Fruit fly (Drosophila melanogaster) whole organism, prepupa: Measurements from ENCODE around the gene CG17118.

Experiments used
- Blimp-1 ChIP-seq: fragments of 200-800 bp; sonication (Bioruptor generic); optimal IDR thresholded peaks from 3 replicates; lab custom pipeline; 2017; ENCODE audit warnings: missing biosample characterization, missing genetic modification characterization, mild to moderate bottlenecking, moderate library complexity, missing genetic modification reagents
- CG10631 ChIP-seq: fragments of 200-800 bp; sonication (Bioruptor generic); optimal IDR thresholded peaks from 2 replicates; lab custom pipeline; 2016; ENCODE audit warnings: missing biosample characterization, missing genetic modification characterization
- CG10669 ChIP-seq: fragments of 200-800 bp; sonication (Bioruptor generic); optimal IDR thresholded peaks from 3 replicates; lab custom pipeline; 2018; ENCODE audit warnings: missing biosample characterization, mild to moderate bottlenecking, missing genetic modification characterization, moderate library complexity
- CG11762 ChIP-seq: fragments of 200-800 bp; sonication (Bioruptor generic); optimal IDR thresholded peaks from 3 replicates; lab custom pipeline; 2016; ENCODE audit warnings: missing biosample characterization, missing genetic modification characterization; ENCODE audit not compliant: insufficient read depth
- CG15336 ChIP-seq: fragments of 200-800 bp; sonication (Bioruptor generic); IDR thresholded peaks from 2 replicates; pipeline ENCODE4 v1.3.6; 2022; ENCODE audit warnings: missing biosample characterization, missing genetic modification characterization
- CG1621 ChIP-seq: fragments of 200-800 bp; sonication (Bioruptor generic); optimal IDR thresholded peaks from 3 replicates; lab custom pipeline; 2018; ENCODE audit warnings: missing biosample characterization, mild to moderate bottlenecking, missing genetic modification characterization
- CG16779 ChIP-seq: fragments of 200-800 bp; sonication (Bioruptor generic); optimal IDR thresholded peaks from 3 replicates; lab custom pipeline; 2017; ENCODE audit warnings: missing biosample characterization, mild to moderate bottlenecking, missing genetic modification characterization
- CG32006 ChIP-seq: fragments of 200-800 bp; sonication (Bioruptor generic); optimal IDR thresholded peaks from 3 replicates; lab custom pipeline; 2017; ENCODE audit warnings: missing biosample characterization, mild to moderate bottlenecking, missing genetic modification characterization
- CG3919 ChIP-seq: fragments of 200-800 bp; sonication (Bioruptor generic); optimal IDR thresholded peaks from 3 replicates; lab custom pipeline; 2016; ENCODE audit warnings: missing biosample characterization, missing genetic modification characterization
- CG4318 ChIP-seq: fragments of 200-800 bp; sonication (Bioruptor generic); optimal IDR thresholded peaks from 3 replicates; lab custom pipeline; 2017; ENCODE audit warnings: missing biosample characterization, mild to moderate bottlenecking, missing genetic modification characterization
- CG6276 ChIP-seq: fragments of 200-800 bp; sonication (Bioruptor generic); optimal IDR thresholded peaks from 2 replicates; lab custom pipeline; 2017; ENCODE audit warnings: missing biosample characterization, mild to moderate bottlenecking, missing genetic modification characterization
- CG6792 ChIP-seq: fragments of 200-800 bp; sonication (Bioruptor generic); optimal IDR thresholded peaks from 3 replicates; lab custom pipeline; 2016; ENCODE audit warnings: missing biosample characterization, missing genetic modification characterization
- CG6854 ChIP-seq: fragments of 200-800 bp; sonication (Bioruptor generic); optimal IDR thresholded peaks from 2 replicates; lab custom pipeline; 2017; ENCODE audit warnings: missing biosample characterization, mild to moderate bottlenecking, missing genetic modification characterization
- CG7368 ChIP-seq: fragments of 200-800 bp; sonication (Bioruptor generic); optimal IDR thresholded peaks from 3 replicates; lab custom pipeline; 2016; ENCODE audit warnings: missing biosample characterization, missing genetic modification characterization
- CG8119 ChIP-seq: fragments of 200-800 bp; sonication (Bioruptor generic); IDR thresholded peaks from 3 replicates; pipeline ENCODE4 v1.3.6; 2022; ENCODE audit warnings: missing biosample characterization, missing genetic modification characterization
- CG9139 ChIP-seq: fragments of 200-800 bp; sonication (Bioruptor generic); optimal IDR thresholded peaks from 3 replicates; lab custom pipeline; 2017; ENCODE audit warnings: missing biosample characterization, mild to moderate bottlenecking, missing genetic modification characterization
- Eip78C ChIP-seq: fragments of 200-800 bp; sonication (Bioruptor generic); peaks from one replicate; lab custom pipeline; 2016; ENCODE audit warnings: missing biosample characterization, missing genetic modification characterization
- Ets21C ChIP-seq: fragments of 200-800 bp; sonication (Bioruptor generic); optimal IDR thresholded peaks from 3 replicates; lab custom pipeline; 2016; ENCODE audit warnings: missing biosample characterization, missing genetic modification characterization
- Hr38 ChIP-seq: sonication (Bioruptor generic); optimal IDR thresholded peaks from 2 replicates; lab custom pipeline; 2016; ENCODE audit warnings: missing biosample characterization, missing genetic modification characterization
- Hr39 ChIP-seq: fragments of 200-800 bp; sonication (Bioruptor generic); optimal IDR thresholded peaks from 2 replicates; lab custom pipeline; 2016; ENCODE audit warnings: missing biosample characterization, missing genetic modification characterization
- Hr4 ChIP-seq: fragments of 200-800 bp; sonication (Bioruptor generic); optimal IDR thresholded peaks from 3 replicates; lab custom pipeline; 2016; ENCODE audit warnings: missing biosample characterization, missing genetic modification characterization
- Lpt ChIP-seq: fragments of 200-800 bp; sonication (Bioruptor generic); optimal IDR thresholded peaks from 3 replicates; lab custom pipeline; 2016; ENCODE audit warnings: missing biosample characterization, missing genetic modification characterization
- Met ChIP-seq: fragments of 200-800 bp; sonication (Bioruptor generic); optimal IDR thresholded peaks from 3 replicates; lab custom pipeline; 2016; ENCODE audit warnings: missing biosample characterization, missing genetic modification characterization
- Smox ChIP-seq: fragments of 200-800 bp; sonication (Bioruptor generic); optimal IDR thresholded peaks from 3 replicates; lab custom pipeline; 2016; ENCODE audit warnings: missing biosample characterization, missing genetic modification characterization
- Sox102F ChIP-seq: fragments of 200-800 bp; sonication (Bioruptor generic); optimal IDR thresholded peaks from 2 replicates; lab custom pipeline; 2016; ENCODE audit warnings: missing biosample characterization, mild to moderate bottlenecking, missing genetic modification characterization
- Sox14 ChIP-seq: fragments of 200-800 bp; sonication (Bioruptor generic); optimal IDR thresholded peaks from 3 replicates; lab custom pipeline; 2016; ENCODE audit warnings: missing biosample characterization, missing genetic modification characterization
- Sox15 ChIP-seq: fragments of 200-800 bp; sonication (Bioruptor generic); optimal IDR thresholded peaks from 3 replicates; lab custom pipeline; 2016; ENCODE audit warnings: missing biosample characterization, missing genetic modification characterization
- acj6 ChIP-seq: fragments of 200-800 bp; sonication (Bioruptor generic); optimal IDR thresholded peaks from 3 replicates; lab custom pipeline; 2016; ENCODE audit warnings: missing biosample characterization, missing genetic modification characterization
- cyc ChIP-seq: fragments of 200-800 bp; sonication (Bioruptor generic); optimal IDR thresholded peaks from 3 replicates; lab custom pipeline; 2016; ENCODE audit warnings: missing biosample characterization, missing genetic modification characterization
- dac ChIP-seq: fragments of 200-800 bp; sonication (Bioruptor generic); optimal IDR thresholded peaks from 2 replicates; lab custom pipeline; 2017; ENCODE audit warnings: missing biosample characterization, mild to moderate bottlenecking, missing genetic modification characterization
- dsx ChIP-seq: fragments of 200-800 bp; optimal IDR thresholded peaks from 3 replicates; lab custom pipeline; 2019; ENCODE audit warnings: missing biosample characterization, mild to moderate bottlenecking, missing genetic modification characterization, moderate library complexity; ENCODE audit not compliant: poor library complexity, severe bottlenecking
- esn ChIP-seq: fragments of 200-800 bp; sonication (Bioruptor generic); optimal IDR thresholded peaks from 2 replicates; lab custom pipeline; 2016; ENCODE audit warnings: missing biosample characterization, mild to moderate bottlenecking, missing genetic modification characterization, moderate library complexity
- fd59A ChIP-seq: fragments of 200-800 bp; sonication (Bioruptor generic); optimal IDR thresholded peaks from 2 replicates; lab custom pipeline; 2017; ENCODE audit warnings: missing biosample characterization, mild to moderate bottlenecking, missing genetic modification characterization, missing genetic modification reagents
- fd85E ChIP-seq: fragments of 200-800 bp; sonication (Bioruptor generic); optimal IDR thresholded peaks from 3 replicates; lab custom pipeline; 2016; ENCODE audit warnings: missing biosample characterization, missing genetic modification characterization
- fkh ChIP-seq: fragments of 200-800 bp; sonication (Bioruptor generic); optimal IDR thresholded peaks from 3 replicates; lab custom pipeline; 2017; ENCODE audit warnings: missing biosample characterization, mild to moderate bottlenecking, missing genetic modification characterization, moderate library complexity
- salr ChIP-seq, 2 experiments: fragments of 200-800 bp; sonication (Bioruptor generic); optimal IDR thresholded peaks; 3 replicates each; lab custom pipeline; 2016 to 2018; ENCODE audit warnings: missing biosample characterization in 2 of 2, missing genetic modification characterization in 2 of 2, mild to moderate bottlenecking in 1 of 2
- svp ChIP-seq: fragments of 200-800 bp; sonication (Bioruptor generic); peaks from one replicate; lab custom pipeline; 2016; ENCODE audit warnings: missing biosample characterization, missing genetic modification characterization
- topi ChIP-seq: fragments of 200-800 bp; sonication (Bioruptor generic); optimal IDR thresholded peaks from 3 replicates; lab custom pipeline; 2016; ENCODE audit warnings: missing biosample characterization, missing genetic modification characterization
- vri ChIP-seq: fragments of 200-800 bp; sonication (Bioruptor generic); optimal IDR thresholded peaks from 3 replicates; lab custom pipeline; 2016; ENCODE audit warnings: missing biosample characterization, mild to moderate bottlenecking, missing genetic modification characterization

The CG17118 gene

DNA sequence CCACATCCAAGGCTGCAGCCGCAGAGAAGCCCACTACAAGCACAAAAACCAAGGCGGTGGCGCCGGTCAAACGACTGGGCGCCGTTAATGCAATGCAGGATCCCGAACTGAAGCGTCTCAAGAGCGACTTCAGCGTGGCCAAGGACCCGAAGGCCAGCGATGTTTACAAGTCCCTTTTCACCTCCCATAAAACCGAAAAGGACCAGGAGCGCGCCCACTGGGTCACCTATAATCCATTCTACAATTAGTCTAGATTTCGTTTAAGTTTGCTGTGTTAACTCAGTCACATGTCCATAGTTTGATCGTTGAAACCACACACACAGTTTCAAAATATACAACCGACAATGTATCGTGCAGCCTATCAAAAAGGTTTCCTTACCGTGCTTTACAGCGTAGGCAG is at the start of gene CG17118:
Gene CG17118 (plus strand): TSS at position 301 of the 400 bp plus-strand sequence.
- TF ChIP-seq acj6 (GFP tag; lab: Kevin White, UChicago) (no peak), CG15336 (GFP tag; lab: Robert Waterston, UW) (no peak), Hr4 (GFP tag; lab: Kevin White, UChicago) (no peak), Smox (no peak), svp (GFP tag; lab: Kevin White, UChicago) (no peak), CG4318 (GFP tag; lab: Kevin White, UChicago) (no peak), salr (GFP tag; optimal IDR thresholded peaks at IDR 0.05; lab: Kevin White, UChicago) (no peak), fd85E (GFP tag; lab: Kevin White, UChicago) (no peak), fkh (GFP tag; lab: Kevin White, UChicago) (no peak), Sox102F (GFP tag; lab: Kevin White, UChicago) (no peak), CG10631 (no peak), CG11762 (GFP tag; lab: Kevin White, UChicago) (no peak)

DNA sequence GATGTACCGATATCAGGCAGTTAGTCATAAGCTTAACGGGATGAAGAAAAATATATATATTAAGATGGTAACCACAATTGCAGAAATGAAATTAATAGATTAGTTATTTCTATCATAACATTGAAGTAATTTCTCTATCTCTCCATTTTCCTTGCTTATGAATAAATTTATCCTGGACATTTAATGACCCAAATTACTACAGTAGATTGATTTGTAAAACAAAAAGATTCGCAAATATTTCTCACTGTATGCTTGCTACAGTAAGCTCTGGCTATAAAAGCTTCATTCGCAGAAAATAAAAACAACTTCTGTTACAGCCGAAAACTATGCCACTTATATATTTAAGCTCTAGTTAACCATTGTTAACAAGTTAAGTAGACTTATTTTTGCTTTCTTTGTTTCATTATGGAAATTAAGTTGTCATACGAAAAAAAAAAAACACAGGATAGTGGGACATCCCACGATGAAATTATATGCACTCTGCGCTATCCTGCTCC is 49.4 kb upstream of the CG17118 start, which contains the start of gene CG17105:
Gene CG17105 (plus strand): TSS at position 447 of the 497 bp plus-strand sequence.
- TF ChIP-seq fd59A (no peak), acj6 (GFP tag; lab: Kevin White, UChicago) (peak; percentile 0), Hr4 (GFP tag; lab: Kevin White, UChicago) (peak; percentile 48), fd85E (GFP tag; lab: Kevin White, UChicago) (no peak), dac (GFP tag; lab: Kevin White, UChicago) (no peak), fkh (GFP tag; lab: Kevin White, UChicago) (no peak), CG7368 (GFP tag; lab: Kevin White, UChicago) (no peak), CG32006 (GFP tag; lab: Kevin White, UChicago) (peak; percentile 29), Ets21C (no peak), Lpt (GFP tag; lab: Kevin White, UChicago) (no peak), CG3919 (peak; percentile 26), CG8119 (GFP tag; lab: Robert Waterston, UW) (0 out of 3 replicates have a peak, but pooled peaks have one; percentile 18), CG15336 (GFP tag; lab: Robert Waterston, UW) (peak; percentile 61), CG6792 (GFP tag; lab: Kevin White, UChicago) (no peak), Eip78C (GFP tag; lab: Kevin White, UChicago) (peak; percentile 69), dsx (GFP tag; lab: Kevin White, UChicago) (no peak), CG4318 (GFP tag; lab: Kevin White, UChicago) (no peak), Smox (no peak), CG6854 (GFP tag; lab: Kevin White, UChicago) (no peak), Sox14 (GFP tag; lab: Kevin White, UChicago) (no peak), Hr38 (GFP tag; lab: Kevin White, UChicago) (no peak)
- TF ChIP-seq, all 60 proteins: peak for 7

- TF ChIP-seq CG10669 (GFP tag; lab: Kevin White, UChicago) (no peak), Hr38 (GFP tag; lab: Kevin White, UChicago) (no peak), fkh (GFP tag; lab: Kevin White, UChicago) (no peak), Blimp-1 (GFP tag; lab: Kevin White, UChicago) (no peak), Sox15 (GFP tag; lab: Kevin White, UChicago) (no peak), vri (no peak), CG9139 (GFP tag; lab: Kevin White, UChicago) (no peak), CG32006 (GFP tag; lab: Kevin White, UChicago) (no peak)
Observed at dm6 chr2L:10681602-10682001, 48.5 kb upstream of the CG17118 start, which contains the start of gene CG17107. TSS of gene CG17107 (plus strand) at chr2L:10681902.

dm6 chr2L:10682197-10682596 is 47.9 kb upstream of the CG17118 start:
- TF ChIP-seq Sox15 (GFP tag; lab: Kevin White, UChicago) (no peak), topi (GFP tag; lab: Kevin White, UChicago) (no peak), CG1621 (no peak), svp (GFP tag; lab: Kevin White, UChicago) (no peak), esn (no peak), CG16779 (tag; lab: Kevin White, UChicago) (no peak), Hr39 (no peak), Met (GFP tag; lab: Kevin White, UChicago) (no peak), Sox14 (GFP tag; lab: Kevin White, UChicago) (no peak), CG6276 (GFP tag; lab: Kevin White, UChicago) (no peak), cyc (no peak)
